Worm (Caenorhabditis elegans) whole organism, midembryonic: ENCODE data around the gene B0454.8.

Experiments used
- T22C8.4 ChIP-seq: fragments of 200-800 bp; sonication (Bioruptor generic); IDR thresholded peaks from 2 replicates; pipeline ENCODE4 v1.3.6; 2022; ENCODE audit warnings: missing genetic modification characterization, missing compliant biosample characterization
- cog-1 ChIP-seq: sonication (generic microtip); optimal IDR thresholded peaks from 2 replicates; lab custom pipeline; 2016; ENCODE audit warnings: missing genetic modification characterization, missing compliant biosample characterization
- flt-1 ChIP-seq: fragments of 200-800 bp; sonication (Bioruptor generic); IDR thresholded peaks from 2 replicates; pipeline ENCODE4 v1.3.6; 2022; ENCODE audit warnings: missing genetic modification characterization, missing compliant biosample characterization
- klf-2 ChIP-seq: fragments of 200-800 bp; sonication (Bioruptor generic); conservative IDR thresholded peaks from 2 replicates; pipeline ENCODE4 v1.3.6; 2022; ENCODE audit warnings: missing genetic modification reagents, missing genetic modification characterization, missing compliant biosample characterization
- med-1 ChIP-seq: sonication (generic microtip); optimal IDR thresholded peaks from 2 replicates; lab custom pipeline; 2017; ENCODE audit warnings: missing genetic modification characterization, mild to moderate bottlenecking, missing compliant biosample characterization, antibody characterized with exemption, missing genetic modification reagents; ENCODE audit not compliant: insufficient read depth
- ref-1 ChIP-seq: fragments of 200-800 bp; sonication (Bioruptor generic); conservative IDR thresholded peaks from 2 replicates; pipeline ENCODE4 v1.3.6; 2022; ENCODE audit warnings: missing genetic modification reagents, missing genetic modification characterization, missing compliant biosample characterization
- tab-1 ChIP-seq: fragments of 200-800 bp; sonication (Bioruptor generic); IDR thresholded peaks from 2 replicates; pipeline ENCODE4 v1.3.6; 2022; ENCODE audit warnings: missing genetic modification characterization, missing compliant biosample characterization
- ztf-23 ChIP-seq: fragments of 200-800 bp; sonication (Bioruptor generic); IDR thresholded peaks from 2 replicates; pipeline ENCODE4 v1.3.6; 2022; ENCODE audit warnings: missing genetic modification reagents, missing genetic modification characterization, missing compliant biosample characterization
- ztf-29 ChIP-seq: fragments of 200-800 bp; sonication (Bioruptor generic); IDR thresholded peaks from 2 replicates; pipeline ENCODE4 v1.3.6; 2022; ENCODE audit warnings: missing genetic modification reagents, missing genetic modification characterization, missing compliant biosample characterization

The B0454.8 gene

ce11 chrII:2994590-2995392 lies 48.5 kb downstream of the B0454.8 start:
- no peak for TF ChIP-seq ref-1 (GFP tag; lab: Robert Waterston, UW)
- TF ChIP-seq ztf-23 (GFP tag; lab: Robert Waterston, UW), result no peak
- no peak for TF ChIP-seq tab-1 (GFP tag; lab: Robert Waterston, UW)
- no peak for TF ChIP-seq med-1 (GFP tag; lab: Kevin White, UChicago)
- no peak for TF ChIP-seq T22C8.4 (GFP tag; lab: Robert Waterston, UW)
- TF ChIP-seq cog-1 (tag; lab: Kevin White, UChicago), result peak; percentile 26
- TF ChIP-seq ztf-29, result no peak
- TF ChIP-seq flt-1 (GFP tag; lab: Robert Waterston, UW), result 0 out of 2 replicates have a peak, but pooled peaks have one; percentile 9

- no peak for TF ChIP-seq tab-1 (GFP tag; lab: Robert Waterston, UW)
- TF ChIP-seq ztf-29, result no peak
- no peak for TF ChIP-seq ref-1 (GFP tag; lab: Robert Waterston, UW)
Measured at ce11 chrII:2992300-2992699, 51.0 kb downstream of the B0454.8 start.

ce11 chrII:2991555-2992083 lies 51.6 kb downstream of the B0454.8 start, which contains the start of gene K08A2.2:
K08A2.2 (plus strand) TSS chrII:2991605.
- no peak for TF ChIP-seq klf-2 (GFP tag; lab: Robert Waterston, UW)
- no peak for TF ChIP-seq ztf-23 (GFP tag; lab: Robert Waterston, UW)
- no peak for TF ChIP-seq flt-1 (GFP tag; lab: Robert Waterston, UW)
- no peak for TF ChIP-seq cog-1 (tag; lab: Kevin White, UChicago)
- no peak for TF ChIP-seq med-1 (GFP tag; lab: Kevin White, UChicago)
- TF ChIP-seq ztf-29, result no peak
